Fruit fly (Drosophila melanogaster): ENCODE measurements around the gene Zip89B.

dm6 chr3R:16284901-16285300, 20.7 kb upstream of the Zip89B start:
- TF ChIP-seq kay (GFP tag; ENCODE audit: borderline replicate concordance) (no peak), pad (GFP tag; optimal IDR thresholded peaks at IDR 0.05) (no peak)
